Worm (Caenorhabditis elegans) whole organism, L4 larva: Measurements from ENCODE around the gene rpl-11.2.

Experiments
- F26F4.8 ChIP-seq: fragments of 200-800 bp; sonication (Bioruptor generic); conservative IDR thresholded peaks from 2 replicates; pipeline ENCODE4 v1.3.6; 2022; ENCODE audit warnings: missing genetic modification characterization, missing compliant biosample characterization
- F44E2.7 ChIP-seq: fragments of 200-800 bp; sonication (Bioruptor generic); IDR thresholded peaks from 2 replicates; pipeline ENCODE4 v2.1.2; 2022; ENCODE audit warnings: missing genetic modification characterization, missing compliant biosample characterization
- F49E8.2 ChIP-seq: sonication (generic microtip); optimal IDR thresholded peaks from 2 replicates; lab custom pipeline; 2016; ENCODE audit warnings: missing compliant biosample characterization, mild to moderate bottlenecking, missing genetic modification characterization, borderline replicate concordance
- T26A8.4 ChIP-seq: fragments of 200-800 bp; sonication (Bioruptor generic); IDR thresholded peaks from 2 replicates; pipeline ENCODE4 v1.3.6; 2022; ENCODE audit warnings: missing genetic modification characterization, missing compliant biosample characterization
- Y5F2A.4 ChIP-seq: fragments of 200-800 bp; sonication (Bioruptor generic); optimal IDR thresholded peaks from 2 replicates; lab custom pipeline; 2018; ENCODE audit warnings: mild to moderate bottlenecking, missing genetic modification characterization, missing compliant biosample characterization
- aha-1 ChIP-seq: fragments of 150-350 bp; peaks from one replicate; lab custom pipeline; 2014; ENCODE audit warnings: missing biosample characterization, missing genetic modification characterization
- aly-2 ChIP-seq: sonication (generic microtip); optimal IDR thresholded peaks from 2 replicates; lab custom pipeline; 2018; ENCODE audit warnings: missing biosample characterization, missing genetic modification characterization
- ceh-28 ChIP-seq: fragments of 150-350 bp; optimal IDR thresholded peaks from 2 replicates; lab custom pipeline; 2014; ENCODE audit warnings: missing biosample characterization, missing genetic modification reagents, missing genetic modification characterization
- ceh-44 ChIP-seq: fragments of 200-800 bp; sonication (Bioruptor generic); IDR thresholded peaks from 2 replicates; pipeline ENCODE4 v1.3.6; 2022; ENCODE audit warnings: missing genetic modification reagents, missing genetic modification characterization, missing compliant biosample characterization
- ceh-62 ChIP-seq: sonication (generic microtip); optimal IDR thresholded peaks from 2 replicates; lab custom pipeline; 2017; ENCODE audit warnings: missing biosample characterization, missing genetic modification characterization
- ceh-82 ChIP-seq: sonication (generic microtip); optimal IDR thresholded peaks from 2 replicates; lab custom pipeline; 2017; ENCODE audit warnings: missing biosample characterization, missing genetic modification characterization
- cey-2 ChIP-seq: sonication (generic microtip); optimal IDR thresholded peaks from 3 replicates; lab custom pipeline; 2017; ENCODE audit warnings: missing genetic modification characterization, mild to moderate bottlenecking, missing compliant biosample characterization, antibody characterized with exemption, borderline replicate concordance; ENCODE audit not compliant: insufficient read depth
- ctbp-1 ChIP-seq: fragments of 200-800 bp; sonication (Bioruptor generic); IDR thresholded peaks from 2 replicates; pipeline ENCODE4 v1.3.6; 2022; ENCODE audit warnings: missing genetic modification reagents, missing genetic modification characterization, missing compliant biosample characterization
- dmd-8 ChIP-seq: fragments of 200-800 bp; sonication (Bioruptor generic); IDR thresholded peaks from 2 replicates; pipeline ENCODE4 v1.3.6; 2022; ENCODE audit warnings: missing genetic modification characterization, missing compliant biosample characterization
- dve-1 ChIP-seq: sonication (generic microtip); optimal IDR thresholded peaks from 2 replicates; lab custom pipeline; 2017; ENCODE audit warnings: antibody characterized with exemption, mild to moderate bottlenecking, missing genetic modification characterization, missing compliant biosample characterization; ENCODE audit not compliant: insufficient read depth
- egl-27 ChIP-seq: sonication (generic microtip); optimal IDR thresholded peaks from 3 replicates; lab custom pipeline; 2017; ENCODE audit warnings: missing biosample characterization, missing genetic modification reagents, missing genetic modification characterization
- egl-43 ChIP-seq: fragments of 200-800 bp; sonication (Bioruptor generic); IDR thresholded peaks from 2 replicates; pipeline ENCODE4 v1.3.6; 2022; ENCODE audit warnings: missing genetic modification reagents, missing genetic modification characterization, missing compliant biosample characterization
- hif-1 ChIP-seq, 2 experiments: sonication (generic microtip); optimal IDR thresholded peaks; 2 replicates each; lab custom pipeline; 2016 to 2017; ENCODE audit warnings: missing compliant biosample characterization in 2 of 2, missing genetic modification characterization in 2 of 2, missing genetic modification reagents in 2 of 2, missing genotype in 2 of 2, mild to moderate bottlenecking in 1 of 2
- hlh-11 ChIP-seq: fragments of 200-800 bp; sonication (Bioruptor generic); optimal IDR thresholded peaks from 2 replicates; lab custom pipeline; 2018; ENCODE audit warnings: mild to moderate bottlenecking, missing genetic modification characterization, missing compliant biosample characterization
- hlh-30 ChIP-seq: sonication (generic microtip); optimal IDR thresholded peaks from 2 replicates; lab custom pipeline; 2017; ENCODE audit warnings: antibody characterized with exemption, mild to moderate bottlenecking, missing genetic modification characterization, missing compliant biosample characterization; ENCODE audit not compliant: insufficient read depth
- lin-1 ChIP-seq: fragments of 200-800 bp; sonication (Bioruptor generic); IDR thresholded peaks from 2 replicates; pipeline ENCODE4 v1.3.6; 2022; ENCODE audit warnings: missing genetic modification reagents, missing genetic modification characterization, missing compliant biosample characterization
- lin-13 ChIP-seq: fragments of 150-350 bp; optimal IDR thresholded peaks from 2 replicates; lab custom pipeline; 2014; ENCODE audit warnings: missing biosample characterization, missing genetic modification reagents, missing genetic modification characterization
- lin-29 ChIP-seq: fragments of 200-800 bp; sonication (Bioruptor generic); IDR thresholded peaks from 2 replicates; pipeline ENCODE4 v1.3.6; 2022; ENCODE audit warnings: missing genetic modification reagents, missing genetic modification characterization, missing compliant biosample characterization
- lin-38 ChIP-seq: fragments of 200-800 bp; sonication (Bioruptor generic); IDR thresholded peaks from 2 replicates; pipeline ENCODE4 v1.3.6; 2022; ENCODE audit warnings: missing genetic modification reagents, missing genetic modification characterization, missing compliant biosample characterization
- lin-39 ChIP-seq: fragments of 150-350 bp; optimal IDR thresholded peaks from 2 replicates; lab custom pipeline; 2014; ENCODE audit warnings: missing biosample characterization, missing genetic modification reagents, missing genetic modification characterization
- mdl-1 ChIP-seq, 2 experiments: fragments of 150-350 bp in 1 of 2; sonication (generic microtip) in 1 of 2; optimal IDR thresholded peaks; 2 replicates each; lab custom pipeline; 2014 to 2017; ENCODE audit warnings: missing biosample characterization in 2 of 2, missing genetic modification characterization in 2 of 2
- mes-2 ChIP-seq: sonication (generic microtip); optimal IDR thresholded peaks from 2 replicates; lab custom pipeline; 2016; ENCODE audit warnings: missing genotype, mild to moderate bottlenecking, missing genetic modification characterization, missing compliant biosample characterization; ENCODE audit not compliant: poor library complexity, severe bottlenecking
- mxl-2 ChIP-seq: fragments of 200-800 bp; sonication (Bioruptor generic); conservative IDR thresholded peaks from 2 replicates; pipeline ENCODE4 v1.3.6; 2022; ENCODE audit warnings: missing genetic modification reagents, missing genetic modification characterization, missing compliant biosample characterization
- mxl-3 ChIP-seq: fragments of 200-800 bp; sonication (Bioruptor generic); optimal IDR thresholded peaks from 2 replicates; lab custom pipeline; 2018; ENCODE audit warnings: mild to moderate bottlenecking, missing genetic modification characterization, missing compliant biosample characterization
- nhr-237 ChIP-seq: sonication (generic microtip); optimal IDR thresholded peaks from 2 replicates; lab custom pipeline; 2017; ENCODE audit warnings: missing biosample characterization, missing genetic modification characterization
- nhr-42 ChIP-seq: fragments of 200-800 bp; sonication (Bioruptor generic); IDR thresholded peaks from 2 replicates; pipeline ENCODE4 v1.3.6; 2022; ENCODE audit warnings: missing genetic modification characterization, missing compliant biosample characterization
- nhr-6 ChIP-seq: fragments of 150-350 bp; optimal IDR thresholded peaks from 2 replicates; lab custom pipeline; 2014; ENCODE audit warnings: missing biosample characterization, missing genetic modification characterization
- nhr-76 ChIP-seq: fragments of 150-350 bp; optimal IDR thresholded peaks from 2 replicates; lab custom pipeline; 2014; ENCODE audit warnings: missing biosample characterization, missing genetic modification characterization
- php-3 ChIP-seq: fragments of 200-800 bp; sonication (Bioruptor generic); IDR thresholded peaks from 2 replicates; pipeline ENCODE4 v1.3.6; 2022; ENCODE audit warnings: missing genetic modification reagents, missing genetic modification characterization, missing compliant biosample characterization
- sdz-12 ChIP-seq: fragments of 200-800 bp; sonication (Bioruptor generic); optimal IDR thresholded peaks from 2 replicates; lab custom pipeline; 2018; ENCODE audit warnings: mild to moderate bottlenecking, missing genetic modification characterization, missing compliant biosample characterization
- set-16 ChIP-seq: fragments of 200-800 bp; sonication (Bioruptor generic); IDR thresholded peaks from 2 replicates; pipeline ENCODE4 v1.3.6; 2022; ENCODE audit warnings: missing genetic modification reagents, missing genetic modification characterization, missing compliant biosample characterization
- skn-1 ChIP-seq: fragments of 150-350 bp; optimal IDR thresholded peaks from 2 replicates; lab custom pipeline; 2014; ENCODE audit warnings: missing biosample characterization, missing genetic modification characterization
- spr-1 ChIP-seq: sonication (generic microtip); optimal IDR thresholded peaks from 2 replicates; lab custom pipeline; 2016; ENCODE audit warnings: mild to moderate bottlenecking, missing genetic modification characterization, missing compliant biosample characterization
- unc-130 ChIP-seq: sonication (generic microtip); optimal IDR thresholded peaks from 2 replicates; lab custom pipeline; 2016; ENCODE audit warnings: missing genetic modification reagents, missing genetic modification characterization, missing compliant biosample characterization
- unc-62 ChIP-seq, 3 experiments: fragments of 150-350 bp in 1 of 3; sonication (generic microtip); optimal IDR thresholded peaks in 2 of 3; peaks in 1 of 3; 1 replicate in 1 of 3; 2 replicates in 2 of 3; lab custom pipeline; 2014 to 2017; ENCODE audit warnings: missing biosample characterization in 3 of 3, missing genetic modification characterization in 3 of 3, missing genetic modification reagents in 3 of 3, missing genotype in 1 of 3
- vab-7 ChIP-seq: fragments of 200-800 bp; sonication (Bioruptor generic); IDR thresholded peaks from 2 replicates; pipeline ENCODE4 v1.3.6; 2022; ENCODE audit warnings: missing genetic modification reagents, missing genetic modification characterization, missing compliant biosample characterization

Gene rpl-11.2

DNA sequence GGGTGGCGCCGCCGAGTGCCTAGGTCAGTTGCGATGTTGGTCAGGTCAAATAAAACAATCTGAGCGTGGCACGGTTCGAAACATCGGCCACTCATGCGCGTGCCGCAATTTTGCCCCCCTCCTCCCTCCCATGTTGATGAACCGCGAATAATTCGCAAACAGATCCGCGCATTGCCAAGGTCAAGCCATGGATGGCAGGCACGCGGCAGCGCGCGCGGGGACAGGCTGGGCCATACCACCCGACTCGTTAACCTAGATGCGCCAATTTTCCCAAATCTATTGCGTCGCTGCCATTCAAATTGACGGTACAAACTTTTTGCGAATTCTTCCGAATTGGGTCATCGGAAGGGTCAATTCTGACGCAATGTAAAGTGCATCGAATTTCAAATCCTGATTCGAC is 25.8 kb downstream of the rpl-11.2 start:
- TF ChIP-seq spr-1 (tag; lab: Kevin White, UChicago), result no peak
- no peak for TF ChIP-seq lin-39
- no peak for TF ChIP-seq ctbp-1 (GFP tag; lab: Robert Waterston, UW)
- TF ChIP-seq php-3 (GFP tag; lab: Robert Waterston, UW), result 0 out of 2 replicates have a peak, but pooled peaks have one; percentile 21
- peak in 1 of 2 experiments; percentile 18 for TF ChIP-seq mdl-1 (tag; optimal IDR thresholded peaks at IDR 0.05; lab: Kevin White, UChicago)
- no peak for TF ChIP-seq F49E8.2 (tag; lab: Kevin White, UChicago)
- no peak for TF ChIP-seq F44E2.7 (GFP tag; lab: Robert Waterston, UW)
- peak; percentile 57 for TF ChIP-seq aha-1 (tag; lab: Kevin White, UChicago)
- no peak for TF ChIP-seq ceh-62 (tag; lab: Kevin White, UChicago)
- TF ChIP-seq egl-43 (GFP tag; lab: Robert Waterston, UW), result 0 out of 2 replicates have a peak, but pooled peaks have one; percentile 28
- TF ChIP-seq lin-29 (GFP tag; lab: Robert Waterston, UW), result peak; percentile 24; the same call in 1 of the 2 replicates
- TF ChIP-seq hlh-11 (tag; lab: Kevin White, UChicago), result peak; percentile 21
- TF ChIP-seq ceh-82, result no peak
- peak; percentile 69 for TF ChIP-seq mxl-3 (GFP tag; lab: Kevin White, UChicago)
- no peak for TF ChIP-seq nhr-42
- TF ChIP-seq T26A8.4 (GFP tag; lab: Robert Waterston, UW), result no peak; the same call in 1 of the 2 replicates
- peak; percentile 52; the same call in 1 of the 2 replicates for TF ChIP-seq F26F4.8 (GFP tag; lab: Robert Waterston, UW)
- TF ChIP-seq mxl-2 (GFP tag; lab: Robert Waterston, UW), result 0 out of 2 replicates have a peak, but pooled peaks have one; percentile 52
- TF ChIP-seq lin-1 (GFP tag; lab: Robert Waterston, UW), result no peak
- no peak for TF ChIP-seq dve-1 (tag; lab: Kevin White, UChicago)
- peak; percentile 19 for TF ChIP-seq hlh-30 (tag; lab: Kevin White, UChicago)
- no peak for TF ChIP-seq skn-1 (tag; lab: Kevin White, UChicago)
- 0 out of 2 replicates have a peak, but pooled peaks have one; percentile 6 for TF ChIP-seq vab-7 (GFP tag; lab: Robert Waterston, UW)
- TF ChIP-seq set-16, result peak; percentile 84
- no peak for TF ChIP-seq nhr-237 (tag; lab: Kevin White, UChicago)
- no peak for TF ChIP-seq lin-13
- peak; percentile 6 for TF ChIP-seq mes-2 (tag; lab: Kevin White, UChicago)

DNA sequence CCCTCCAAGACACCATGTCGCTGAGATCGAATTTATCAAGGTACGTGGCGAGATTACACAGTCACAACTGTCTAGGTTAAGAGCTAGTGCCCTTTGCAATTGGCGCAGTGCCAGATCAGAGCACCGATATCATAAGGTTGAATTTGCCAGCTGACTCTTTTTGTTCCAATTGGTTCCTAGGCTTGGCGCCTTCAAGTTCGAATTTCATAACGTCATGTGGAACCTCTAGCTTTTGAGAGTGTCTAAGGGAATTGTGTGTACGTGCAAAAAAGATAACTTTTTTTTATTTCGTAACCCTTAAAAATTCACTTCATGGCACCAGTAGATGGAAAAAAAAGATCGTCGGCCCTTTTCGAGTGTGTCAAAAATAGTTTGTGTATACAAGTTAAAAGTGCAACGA is 26.2 kb downstream of the rpl-11.2 start:
- TF ChIP-seq nhr-6 (no peak), hlh-11 (tag; lab: Kevin White, UChicago) (no peak), Y5F2A.4 (GFP tag; lab: Kevin White, UChicago) (no peak), unc-62 (GFP tag; optimal IDR thresholded peaks at IDR 0.05 in 1 of 2; lab: Kevin White, UChicago) (peak in 1 of 2 experiments; percentile 87), unc-62 (tag; optimal IDR thresholded peaks at IDR 0.05; lab: Kevin White, UChicago) (no peak), dve-1 (tag; lab: Kevin White, UChicago) (no peak), lin-38 (GFP tag; lab: Robert Waterston, UW) (no peak), lin-13 (no peak), nhr-76 (tag; lab: Kevin White, UChicago) (no peak), aly-2 (tag; lab: Kevin White, UChicago) (no peak), ceh-28 (tag; lab: Kevin White, UChicago) (no peak), hif-1 (tag; optimal IDR thresholded peaks at IDR 0.05; lab: Kevin White, UChicago) (peak in 1 of 2 experiments; percentile 70), ceh-44 (GFP tag; lab: Robert Waterston, UW) (no peak), sdz-12 (GFP tag; lab: Kevin White, UChicago) (no peak), egl-27 (no peak), dmd-8 (no peak), cey-2 (tag; lab: Kevin White, UChicago) (no peak), unc-130 (no peak), set-16 (no peak)
- TF ChIP-seq, all 104 proteins: peak for 2
